Fruit fly (Drosophila melanogaster) whole organism, embryonic: ENCODE data around the gene Dif.

Experiments
- Aef1 ChIP-seq: fragments of 200-800 bp; sonication (Bioruptor generic); IDR thresholded peaks from 3 replicates; pipeline ENCODE4 v1.3.6; 2022; ENCODE audit warnings: missing biosample characterization, missing genetic modification characterization
- Atf6 ChIP-seq: fragments of 200-800 bp; sonication (Bioruptor generic); IDR thresholded peaks from 2 replicates; pipeline ENCODE4 v1.3.6; 2022; ENCODE audit warnings: missing biosample characterization, missing genetic modification characterization
- CG10267 ChIP-seq: fragments of 200-800 bp; sonication (Bioruptor generic); optimal IDR thresholded peaks from 2 replicates; lab custom pipeline; 2018; ENCODE audit warnings: missing biosample characterization, mild to moderate bottlenecking, missing genetic modification characterization, moderate library complexity
- CG12942 ChIP-seq: fragments of 200-800 bp; sonication (Bioruptor generic); optimal IDR thresholded peaks from 3 replicates; lab custom pipeline; 2016; ENCODE audit warnings: missing biosample characterization, missing genetic modification characterization
- CG14441 ChIP-seq: fragments of 200-800 bp; sonication (Bioruptor generic); IDR thresholded peaks from 2 replicates; pipeline ENCODE4 v1.3.6; 2022; ENCODE audit warnings: missing biosample characterization, missing genetic modification characterization
- CG15514 ChIP-seq: fragments of 200-800 bp; sonication (Bioruptor generic); optimal IDR thresholded peaks from 3 replicates; lab custom pipeline; 2017; ENCODE audit warnings: missing biosample characterization, missing genetic modification characterization, mild to moderate bottlenecking, moderate library complexity, missing genetic modification reagents
- CG17385 ChIP-seq: fragments of 200-800 bp; sonication (Bioruptor generic); optimal IDR thresholded peaks from 3 replicates; lab custom pipeline; 2018; ENCODE audit warnings: missing biosample characterization, mild to moderate bottlenecking, missing genetic modification characterization
- CG17829 ChIP-seq: fragments of 200-800 bp; optimal IDR thresholded peaks from 2 replicates; lab custom pipeline; 2019; ENCODE audit warnings: missing biosample characterization, mild to moderate bottlenecking, missing genetic modification characterization, moderate library complexity
- CG18599 ChIP-seq: fragments of 200-800 bp; sonication (Bioruptor generic); optimal IDR thresholded peaks from 3 replicates; lab custom pipeline; 2017; ENCODE audit warnings: missing biosample characterization, missing genetic modification characterization, mild to moderate bottlenecking, moderate library complexity, missing genetic modification reagents
- CG2889 ChIP-seq: fragments of 200-800 bp; sonication (Bioruptor generic); IDR thresholded peaks from 3 replicates; pipeline ENCODE4 v1.3.6; 2022; ENCODE audit warnings: missing biosample characterization, missing genetic modification characterization
- CG3065 ChIP-seq: fragments of 200-800 bp; sonication (Bioruptor generic); optimal IDR thresholded peaks from 2 replicates; lab custom pipeline; 2016; ENCODE audit warnings: missing biosample characterization, missing genetic modification characterization
- CG31365 ChIP-seq: fragments of 200-800 bp; sonication (Bioruptor generic); optimal IDR thresholded peaks from 2 replicates; lab custom pipeline; 2018; ENCODE audit warnings: missing biosample characterization, mild to moderate bottlenecking, missing genetic modification characterization
- CG32767 ChIP-seq: fragments of 200-800 bp; sonication (Bioruptor generic); IDR thresholded peaks from 2 replicates; pipeline ENCODE4 v1.3.6; 2022; ENCODE audit warnings: missing biosample characterization, missing genetic modification characterization
- CG3407 ChIP-seq: fragments of 200-800 bp; sonication (Bioruptor generic); optimal IDR thresholded peaks from 2 replicates; lab custom pipeline; 2018; ENCODE audit warnings: missing biosample characterization, mild to moderate bottlenecking, missing genetic modification characterization
- CG43689 ChIP-seq: fragments of 200-800 bp; sonication (Bioruptor generic); IDR thresholded peaks from 2 replicates; pipeline ENCODE4 v1.3.6; 2022; ENCODE audit warnings: missing biosample characterization, missing genetic modification characterization
- CG4820 ChIP-seq: fragments of 200-800 bp; sonication (Bioruptor generic); optimal IDR thresholded peaks from 3 replicates; lab custom pipeline; 2016; ENCODE audit warnings: missing biosample characterization, missing genetic modification characterization
- CG6272 ChIP-seq: fragments of 200-800 bp; sonication (Bioruptor generic); IDR thresholded peaks from 2 replicates; pipeline ENCODE4 v1.3.6; 2022; ENCODE audit warnings: missing biosample characterization, missing genetic modification characterization
- CG7963 ChIP-seq: fragments of 200-800 bp; sonication (Bioruptor generic); IDR thresholded peaks from 3 replicates; pipeline ENCODE4 v1.3.6; 2022; ENCODE audit warnings: missing biosample characterization, missing genetic modification characterization; ENCODE audit not compliant: partially characterized antibody
- CG8089 ChIP-seq: fragments of 200-800 bp; sonication (Bioruptor generic); optimal IDR thresholded peaks from 3 replicates; lab custom pipeline; 2016; ENCODE audit warnings: missing biosample characterization, missing genetic modification characterization
- CG8359 ChIP-seq: fragments of 200-800 bp; sonication (Bioruptor generic); optimal IDR thresholded peaks from 2 replicates; lab custom pipeline; 2017; ENCODE audit warnings: missing biosample characterization, mild to moderate bottlenecking, missing genetic modification characterization, borderline replicate concordance
- CG8478 ChIP-seq: fragments of >200 bp; optimal IDR thresholded peaks from 2 replicates; lab custom pipeline; 2018
- CG8944 ChIP-seq: fragments of 200-800 bp; sonication (Bioruptor generic); optimal IDR thresholded peaks from 3 replicates; lab custom pipeline; 2016; ENCODE audit warnings: missing biosample characterization, missing genetic modification characterization
- CG9876 ChIP-seq: fragments of 200-800 bp; sonication (Bioruptor generic); optimal IDR thresholded peaks from 2 replicates; lab custom pipeline; 2016; ENCODE audit warnings: missing biosample characterization, missing genetic modification characterization
- CG9932 ChIP-seq: fragments of 200-800 bp; sonication (Bioruptor generic); IDR thresholded peaks from 2 replicates; pipeline ENCODE4 v1.3.6; 2022; ENCODE audit warnings: missing biosample characterization, missing genetic modification characterization
- Ets97D ChIP-seq: fragments of 200-800 bp; sonication (Bioruptor generic); optimal IDR thresholded peaks from 3 replicates; lab custom pipeline; 2016; ENCODE audit warnings: missing biosample characterization, missing genetic modification characterization
- Gsc ChIP-seq: fragments of 200-800 bp; sonication (Bioruptor generic); IDR thresholded peaks from 2 replicates; pipeline ENCODE4 v1.3.6; 2022; ENCODE audit warnings: missing biosample characterization, missing genetic modification characterization
- NK7.1 ChIP-seq: fragments of 200-800 bp; sonication (Bioruptor generic); optimal IDR thresholded peaks from 3 replicates; lab custom pipeline; 2016; ENCODE audit warnings: missing biosample characterization, missing genetic modification characterization
- Neu2 ChIP-seq: fragments of 200-800 bp; sonication (Bioruptor generic); optimal IDR thresholded peaks from 3 replicates; lab custom pipeline; 2016; ENCODE audit warnings: missing biosample characterization, missing genetic modification characterization, borderline replicate concordance
- NfI ChIP-seq: fragments of 200-800 bp; sonication (Bioruptor generic); optimal IDR thresholded peaks from 3 replicates; lab custom pipeline; 2018; ENCODE audit warnings: missing biosample characterization, mild to moderate bottlenecking, missing genetic modification characterization, moderate library complexity
- Pdp1 ChIP-seq, 2 experiments: fragments of 200-800 bp; sonication (Bioruptor generic); optimal IDR thresholded peaks; 3 replicates each; lab custom pipeline; 2016; ENCODE audit warnings: missing biosample characterization in 2 of 2, missing genetic modification characterization in 2 of 2, mild to moderate bottlenecking in 1 of 2, moderate library complexity in 1 of 2
- Spps ChIP-seq: fragments of 200-800 bp; sonication (Bioruptor generic); optimal IDR thresholded peaks from 2 replicates; lab custom pipeline; 2018; ENCODE audit warnings: missing biosample characterization, mild to moderate bottlenecking, missing genetic modification characterization
- Sry-β ChIP-seq: fragments of 200-800 bp; sonication (Bioruptor generic); optimal IDR thresholded peaks from 2 replicates; lab custom pipeline; 2018; ENCODE audit warnings: missing biosample characterization, mild to moderate bottlenecking, missing genetic modification characterization, moderate library complexity
- TFAM ChIP-seq: fragments of 200-800 bp; sonication (Bioruptor generic); optimal IDR thresholded peaks from 2 replicates; lab custom pipeline; 2017; ENCODE audit warnings: missing biosample characterization, missing genetic modification characterization, inconsistent platforms
- chm ChIP-seq: fragments of 200-800 bp; sonication (Bioruptor generic); IDR thresholded peaks from 2 replicates; pipeline ENCODE4 v1.3.6; 2022; ENCODE audit warnings: missing biosample characterization, missing genetic modification characterization
- croc ChIP-seq: fragments of 200-800 bp; sonication (Bioruptor generic); conservative IDR thresholded peaks from 3 replicates; pipeline ENCODE4 v1.3.6; 2022; ENCODE audit warnings: missing biosample characterization, missing genetic modification characterization
- crol ChIP-seq: fragments of 200-800 bp; sonication (Bioruptor generic); IDR thresholded peaks from 2 replicates; pipeline ENCODE4 v1.3.6; 2022; ENCODE audit warnings: missing biosample characterization, missing genetic modification characterization
- gsb ChIP-seq: fragments of 200-800 bp; sonication (Bioruptor generic); IDR thresholded peaks from 2 replicates; pipeline ENCODE4 v1.3.6; 2022; ENCODE audit warnings: missing biosample characterization, missing genetic modification characterization
- hth ChIP-seq: fragments of >200 bp; optimal IDR thresholded peaks from 2 replicates; lab custom pipeline; 2017; ENCODE audit warnings: inconsistent platforms
- insv ChIP-seq, 2 experiments: fragments of 200-800 bp; sonication (Bioruptor generic); optimal IDR thresholded peaks; 3 replicates each; lab custom pipeline; 2016 to 2018; ENCODE audit warnings: missing biosample characterization in 2 of 2, missing genetic modification characterization in 2 of 2
- kah ChIP-seq: fragments of 200-800 bp; sonication (Bioruptor generic); optimal IDR thresholded peaks from 2 replicates; lab custom pipeline; 2018; ENCODE audit warnings: missing biosample characterization, mild to moderate bottlenecking, missing genetic modification characterization
- klu ChIP-seq: fragments of 200-800 bp; sonication (Bioruptor generic); IDR thresholded peaks from 2 replicates; pipeline ENCODE4 v1.3.6; 2022; ENCODE audit warnings: missing biosample characterization, missing genetic modification characterization
- pum ChIP-seq: fragments of 200-800 bp; sonication (Bioruptor generic); optimal IDR thresholded peaks from 2 replicates; lab custom pipeline; 2016; ENCODE audit warnings: missing biosample characterization, missing genetic modification characterization
- schlank ChIP-seq: fragments of 200-800 bp; sonication (Bioruptor generic); optimal IDR thresholded peaks from 2 replicates; lab custom pipeline; 2018; ENCODE audit warnings: missing biosample characterization, mild to moderate bottlenecking, missing genetic modification characterization
- seq ChIP-seq: fragments of 200-800 bp; sonication (Bioruptor generic); IDR thresholded peaks from 2 replicates; pipeline ENCODE4 v1.3.6; 2022; ENCODE audit warnings: missing biosample characterization, missing genetic modification characterization
- sisA ChIP-seq: fragments of 200-800 bp; sonication (Bioruptor generic); IDR thresholded peaks from 2 replicates; pipeline ENCODE4 v1.3.6; 2022; ENCODE audit warnings: missing biosample characterization, missing genetic modification characterization
- slbo ChIP-seq: fragments of 200-800 bp; sonication (Bioruptor generic); IDR thresholded peaks from 2 replicates; pipeline ENCODE4 v1.3.6; 2022; ENCODE audit warnings: missing biosample characterization, missing genetic modification characterization
- slp2 ChIP-seq: fragments of 200-800 bp; sonication (Bioruptor generic); optimal IDR thresholded peaks from 2 replicates; lab custom pipeline; 2016; ENCODE audit warnings: missing biosample characterization, missing genetic modification characterization
- tio ChIP-seq: fragments of 200-800 bp; sonication (Bioruptor generic); optimal IDR thresholded peaks from 2 replicates; lab custom pipeline; 2017; ENCODE audit warnings: missing biosample characterization, missing genetic modification characterization, inconsistent platforms
- usp ChIP-seq: fragments of >200 bp; optimal IDR thresholded peaks from 2 replicates; lab custom pipeline; 2017; ENCODE audit warnings: missing biosample characterization, missing genetic modification characterization
- wek ChIP-seq: fragments of 200-800 bp; sonication (Bioruptor generic); optimal IDR thresholded peaks from 3 replicates; lab custom pipeline; 2018; ENCODE audit warnings: missing biosample characterization, mild to moderate bottlenecking, missing genetic modification characterization, moderate library complexity
- wor ChIP-seq: fragments of 200-800 bp; sonication (Bioruptor generic); IDR thresholded peaks from 2 replicates; pipeline ENCODE4 v1.3.6; 2022; ENCODE audit warnings: missing biosample characterization, missing genetic modification characterization

Dif gene

dm6 chr2L:17480943-17481580 is 48.1 kb upstream of the Dif start, which contains the start of the genes fws and Lamtor3 (continued):
- TF ChIP-seq CG9876 (GFP tag; lab: Kevin White, UChicago): peak; percentile 60
- peak; percentile 75 for TF ChIP-seq CG8944 (GFP tag; lab: Kevin White, UChicago)
- peak; percentile 98 for TF ChIP-seq CG32767 (GFP tag; lab: Robert Waterston, UW)
- peak; percentile 100 for TF ChIP-seq slbo (GFP tag; lab: Robert Waterston, UW)
- TF ChIP-seq wor (GFP tag; lab: Robert Waterston, UW): peak; percentile 99
- TF ChIP-seq gsb (GFP tag; lab: Robert Waterston, UW): peak; percentile 99
- TF ChIP-seq seq: peak; percentile 99
- peak; percentile 69 for TF ChIP-seq wek
- peak; percentile 88 for TF ChIP-seq kah (GFP tag; lab: Kevin White, UChicago)
- peak; percentile 97 for TF ChIP-seq Gsc (GFP tag; lab: Robert Waterston, UW)
- TF ChIP-seq Pdp1 (GFP tag; optimal IDR thresholded peaks at IDR 0.05; lab: Kevin White, UChicago): peak; percentile 83 to 85
- peak; percentile 99 for TF ChIP-seq NfI (GFP tag; lab: Kevin White, UChicago)
- peak; percentile 99 for TF ChIP-seq CG2889 (GFP tag; lab: Robert Waterston, UW)
- TF ChIP-seq CG15514 (GFP tag; lab: Kevin White, UChicago): peak; percentile 94
- TF ChIP-seq CG6272 (GFP tag; lab: Robert Waterston, UW): peak; percentile 99
- TF ChIP-seq CG12942 (GFP tag; lab: Kevin White, UChicago): peak; percentile 96
- peak; percentile 90 for TF ChIP-seq CG8359 (GFP tag; lab: Kevin White, UChicago)
- TF ChIP-seq CG3065 (GFP tag; lab: Kevin White, UChicago): peak; percentile 92
- peak; percentile 97 for TF ChIP-seq CG3407 (GFP tag; lab: Kevin White, UChicago)
- peak; percentile 99 for TF ChIP-seq chm (GFP tag; lab: Robert Waterston, UW)
- peak; percentile 98 for TF ChIP-seq CG18599 (GFP tag; lab: Kevin White, UChicago)
- peak; percentile 75 for TF ChIP-seq crol
- peak; percentile 94 for TF ChIP-seq tio (GFP tag; lab: Kevin White, UChicago)
- TF ChIP-seq klu (GFP tag; lab: Robert Waterston, UW): peak; percentile 98
- TF ChIP-seq sisA (GFP tag; lab: Robert Waterston, UW): peak; percentile 98
- TF ChIP-seq pum: peak; percentile 68
- peak; percentile 99 for TF ChIP-seq CG9932 (GFP tag; lab: Robert Waterston, UW)
- peak; percentile 98 for TF ChIP-seq CG17829 (tag; lab: Kevin White, UChicago)
- peak; percentile 70 for TF ChIP-seq TFAM (GFP tag; lab: Kevin White, UChicago)
- peak; percentile 99 for TF ChIP-seq Aef1 (GFP tag; lab: Robert Waterston, UW)
- TF ChIP-seq NK7.1 (GFP tag; lab: Kevin White, UChicago): peak; percentile 62
- TF ChIP-seq CG14441 (GFP tag; lab: Robert Waterston, UW): peak; percentile 100
- TF ChIP-seq CG4820: peak; percentile 95
- TF ChIP-seq CG17385 (GFP tag; lab: Kevin White, UChicago): peak; percentile 96
- peak; percentile 85 for TF ChIP-seq slp2 (GFP tag; lab: Kevin White, UChicago)
- peak; percentile 63 for TF ChIP-seq Sry-β
- TF ChIP-seq hth (lab: Kevin White, UChicago): no peak
- no peak for TF ChIP-seq insv (GFP tag; optimal IDR thresholded peaks at IDR 0.05; lab: Kevin White, UChicago)
- TF ChIP-seq Atf6 (GFP tag; lab: Robert Waterston, UW): peak; percentile 98
- TF ChIP-seq CG31365 (tag; lab: Kevin White, UChicago): peak; percentile 80
- TF ChIP-seq Neu2: no peak
- peak; percentile 96 for TF ChIP-seq Spps (tag; lab: Kevin White, UChicago)
- TF ChIP-seq CG10267 (tag; lab: Kevin White, UChicago): peak; percentile 91
- TF ChIP-seq CG7963 (GFP tag; lab: Robert Waterston, UW): 0 out of 3 replicates have a peak, but pooled peaks have one; percentile 43
- TF ChIP-seq CG8478: no peak
- peak; percentile 98 for TF ChIP-seq CG43689 (GFP tag; lab: Robert Waterston, UW)
- peak; percentile 97 for TF ChIP-seq croc (GFP tag; lab: Robert Waterston, UW)
- peak; percentile 94 for TF ChIP-seq schlank (tag; lab: Kevin White, UChicago)
- TF ChIP-seq Ets97D (GFP tag; lab: Kevin White, UChicago): peak; percentile 75
- no peak for TF ChIP-seq usp (GFP tag; lab: Kevin White, UChicago)
- peak; percentile 68 for TF ChIP-seq CG8089 (GFP tag; lab: Kevin White, UChicago)
